Fruit fly (Drosophila melanogaster): ENCODE results near the gene COX7AL2.

The COX7AL2 gene

dm6 chr2L:2173191-2173590 lies 24.5 kb downstream of the COX7AL2 start:
- TF ChIP-seq CG8159 (tag; optimal IDR thresholded peaks at IDR 0.05): no peak
- TF ChIP-seq CG34367 (tag; optimal IDR thresholded peaks at IDR 0.05): no peak
- TF ChIP-seq Ets98B (GFP tag; IDR thresholded peaks at IDR 0.05): no peak
- TF ChIP-seq CG4496 (GFP tag; IDR thresholded peaks at IDR 0.05): no peak
- no peak for TF ChIP-seq Snoo (tag; optimal IDR thresholded peaks at IDR 0.05)
- no peak for TF ChIP-seq EcR (GFP tag; optimal IDR thresholded peaks at IDR 0.05)
- no peak for TF ChIP-seq CG12605 (GFP tag; IDR thresholded peaks at IDR 0.05)
- TF ChIP-seq Pif1B (GFP tag; optimal IDR thresholded peaks at IDR 0.05): no peak
- no peak for TF ChIP-seq CG17806 (tag; optimal IDR thresholded peaks at IDR 0.05)
- no peak for TF ChIP-seq CG14655 (GFP tag; optimal IDR thresholded peaks at IDR 0.05)
- TF ChIP-seq CG32121 (GFP tag; IDR thresholded peaks at IDR 0.05): no peak
- no peak for TF ChIP-seq CG8301 (tag; optimal IDR thresholded peaks at IDR 0.05)
- TF ChIP-seq D1 (tag; optimal IDR thresholded peaks at IDR 0.05): no peak
- TF ChIP-seq rn (GFP tag; IDR thresholded peaks at IDR 0.05): no peak
- TF ChIP-seq fd96Ca (GFP tag; IDR thresholded peaks at IDR 0.05): no peak
- no peak for TF ChIP-seq CG10348 (GFP tag; IDR thresholded peaks at IDR 0.05)
- TF ChIP-seq Pif1A (GFP tag; optimal IDR thresholded peaks at IDR 0.05): no peak

dm6 chr2L:2172460-2173121 lies 25.1 kb downstream of the COX7AL2 start:
- TF ChIP-seq Pif1B (GFP tag; optimal IDR thresholded peaks at IDR 0.05) (no peak), CG12605 (GFP tag; IDR thresholded peaks at IDR 0.05) (no peak), fd96Ca (GFP tag; IDR thresholded peaks at IDR 0.05) (no peak), CG17806 (tag; optimal IDR thresholded peaks at IDR 0.05) (no peak), CG8301 (tag; optimal IDR thresholded peaks at IDR 0.05) (no peak), EcR (GFP tag; optimal IDR thresholded peaks at IDR 0.05) (no peak), rn (GFP tag; IDR thresholded peaks at IDR 0.05) (no peak), CG13204 (GFP tag; optimal IDR thresholded peaks at IDR 0.05) (no peak), CG10348 (GFP tag; IDR thresholded peaks at IDR 0.05) (no peak), CG4496 (GFP tag; IDR thresholded peaks at IDR 0.05) (no peak), D1 (tag; optimal IDR thresholded peaks at IDR 0.05) (no peak), Snoo (tag; optimal IDR thresholded peaks at IDR 0.05) (no peak), CG34367 (tag; optimal IDR thresholded peaks at IDR 0.05) (no peak), CG8159 (tag; optimal IDR thresholded peaks at IDR 0.05) (no peak), gl (tag; optimal IDR thresholded peaks at IDR 0.05) (no peak), CG32121 (GFP tag; IDR thresholded peaks at IDR 0.05) (no peak)

DNA sequence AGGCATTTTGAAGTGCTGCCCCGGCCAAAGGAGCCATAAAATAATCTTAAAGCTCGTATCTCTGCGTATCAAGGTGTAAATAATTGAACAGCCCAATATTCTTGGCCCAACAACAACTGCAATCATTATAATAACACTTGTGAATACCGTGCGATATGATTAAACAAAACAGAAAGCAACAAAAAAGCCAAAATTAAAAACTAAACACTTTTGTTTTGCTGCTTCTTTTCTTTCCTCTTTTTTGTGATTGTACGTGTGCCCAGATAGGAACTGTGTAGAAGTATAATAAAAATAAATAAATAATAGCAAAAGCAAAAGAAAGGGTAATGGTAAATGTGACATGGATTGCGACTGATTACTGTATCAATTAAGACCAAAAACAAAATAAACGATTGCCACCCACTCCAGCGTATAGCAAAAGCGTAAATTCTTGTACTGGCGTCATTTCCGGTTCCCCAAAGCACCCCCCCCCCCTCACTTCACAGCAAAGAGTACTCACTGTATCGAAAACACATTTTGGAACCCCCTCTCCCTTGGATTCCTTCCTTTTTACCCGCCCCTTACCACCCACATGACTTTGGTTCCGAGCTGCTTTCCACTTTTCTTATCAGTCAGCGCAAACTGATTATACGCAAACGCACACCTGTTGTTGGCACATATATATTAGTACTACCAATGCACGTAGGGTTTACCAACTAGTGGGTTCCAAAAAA lies 26.2 kb downstream of the COX7AL2 start:
- TF ChIP-seq Pif1B (GFP tag; optimal IDR thresholded peaks at IDR 0.05): no peak
- TF ChIP-seq CG8159 (tag; optimal IDR thresholded peaks at IDR 0.05): no peak
- TF ChIP-seq CG14655 (GFP tag; optimal IDR thresholded peaks at IDR 0.05): no peak
- TF ChIP-seq Snoo (tag; optimal IDR thresholded peaks at IDR 0.05): no peak
- no peak for TF ChIP-seq CG13204 (GFP tag; optimal IDR thresholded peaks at IDR 0.05)
- no peak for TF ChIP-seq fd96Ca (GFP tag; IDR thresholded peaks at IDR 0.05)
- TF ChIP-seq CG8301 (tag; optimal IDR thresholded peaks at IDR 0.05): no peak
- no peak for TF ChIP-seq D1 (tag; optimal IDR thresholded peaks at IDR 0.05)
- TF ChIP-seq CG12605 (GFP tag; IDR thresholded peaks at IDR 0.05): no peak
- no peak for TF ChIP-seq CG9948 (tag; optimal IDR thresholded peaks at IDR 0.05)
- no peak for TF ChIP-seq CG17806 (tag; optimal IDR thresholded peaks at IDR 0.05)
- no peak for TF ChIP-seq CG10348 (GFP tag; IDR thresholded peaks at IDR 0.05)
- no peak for TF ChIP-seq Ets98B (GFP tag; IDR thresholded peaks at IDR 0.05)
- no peak for TF ChIP-seq rn (GFP tag; IDR thresholded peaks at IDR 0.05)
- no peak for TF ChIP-seq EcR (GFP tag; optimal IDR thresholded peaks at IDR 0.05)
- no peak for TF ChIP-seq CG15710 (tag; optimal IDR thresholded peaks at IDR 0.05)
- TF ChIP-seq CG4496 (GFP tag; IDR thresholded peaks at IDR 0.05): no peak

dm6 chr2L:2168894-2169456 lies 28.7 kb downstream of the COX7AL2 start:
- TF ChIP-seq CG13204 (GFP tag; optimal IDR thresholded peaks at IDR 0.05) (peak; percentile 69), EcR (GFP tag; optimal IDR thresholded peaks at IDR 0.05) (peak; percentile 95), CG12605 (GFP tag; IDR thresholded peaks at IDR 0.05) (no peak)

DNA sequence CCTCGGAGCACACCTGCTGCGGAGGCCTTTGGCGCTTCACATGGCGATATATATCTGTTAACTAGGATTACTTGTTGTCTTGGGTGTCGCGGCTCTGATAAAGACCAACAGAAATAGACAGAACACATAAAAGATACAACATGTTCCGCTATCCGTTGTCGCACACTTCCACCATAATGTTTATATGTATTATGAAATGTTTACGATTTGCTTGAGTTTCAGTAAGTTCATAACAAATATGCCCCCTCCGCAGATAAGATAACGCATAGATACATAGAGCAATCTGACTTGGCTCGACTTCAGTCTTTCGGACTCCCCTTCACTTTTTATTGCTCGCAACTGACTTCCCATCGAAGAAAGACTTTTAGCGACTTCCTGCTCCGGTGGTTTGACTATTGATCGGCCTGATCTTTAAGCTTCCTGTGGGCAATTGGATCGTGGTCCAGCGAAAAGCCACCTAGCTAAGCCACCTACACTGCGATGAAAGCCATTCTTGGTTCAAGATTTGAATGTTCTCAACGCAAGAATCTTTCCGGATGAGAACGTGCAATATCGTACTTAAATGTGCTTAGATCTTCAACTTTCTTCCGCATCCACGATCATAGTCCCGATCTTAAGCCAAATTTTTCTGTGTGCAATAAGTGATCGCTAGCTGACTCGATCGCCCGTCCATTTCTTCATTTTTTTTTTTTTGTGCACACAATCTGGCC lies 29.4 kb downstream of the COX7AL2 start:
- TF ChIP-seq CG34367 (tag; optimal IDR thresholded peaks at IDR 0.05) (peak; percentile 63), CG17806 (tag; optimal IDR thresholded peaks at IDR 0.05) (peak; percentile 81), fd96Ca (GFP tag; IDR thresholded peaks at IDR 0.05) (peak; percentile 94), D1 (tag; optimal IDR thresholded peaks at IDR 0.05) (no peak), CG13204 (GFP tag; optimal IDR thresholded peaks at IDR 0.05) (no peak), CG8159 (tag; optimal IDR thresholded peaks at IDR 0.05) (peak; percentile 73), CG8301 (tag; optimal IDR thresholded peaks at IDR 0.05) (peak; percentile 91), CG15710 (tag; optimal IDR thresholded peaks at IDR 0.05) (peak; percentile 19), CG10348 (GFP tag; IDR thresholded peaks at IDR 0.05) (no peak), Pif1A (GFP tag; optimal IDR thresholded peaks at IDR 0.05) (peak; percentile 71), CG4496 (GFP tag; IDR thresholded peaks at IDR 0.05) (peak; percentile 91), Ets98B (GFP tag; IDR thresholded peaks at IDR 0.05) (peak; percentile 80), gl (tag; optimal IDR thresholded peaks at IDR 0.05) (peak; percentile 43), CG14655 (GFP tag; optimal IDR thresholded peaks at IDR 0.05) (peak; percentile 91), CG9948 (tag; optimal IDR thresholded peaks at IDR 0.05) (peak; percentile 79), Pif1B (GFP tag; optimal IDR thresholded peaks at IDR 0.05) (peak; percentile 76), CG12605 (GFP tag; IDR thresholded peaks at IDR 0.05) (peak; percentile 46; the same call in 1 of the 2 replicates), rn (GFP tag; IDR thresholded peaks at IDR 0.05) (peak; percentile 68), CG32121 (GFP tag; IDR thresholded peaks at IDR 0.05) (peak; percentile 52), EcR (GFP tag; optimal IDR thresholded peaks at IDR 0.05) (no peak), Snoo (tag; optimal IDR thresholded peaks at IDR 0.05) (no peak)

Data from whole organism, pupa.